Fruit fly (Drosophila melanogaster) whole organism: ENCODE measurements around the gene CG42554.

Source experiments
- CG8478 ChIP-seq: fragments of >200 bp; optimal IDR thresholded peaks from 2 replicates; lab custom pipeline; 2018; ENCODE audit warnings: inconsistent platforms
- Dll ChIP-seq: fragments of >200 bp; optimal IDR thresholded peaks from 2 replicates; lab custom pipeline; 2017
- pan ChIP-seq: fragments of >200 bp; optimal IDR thresholded peaks from 2 replicates; lab custom pipeline; 2017
- psq ChIP-seq: fragments of >200 bp; optimal IDR thresholded peaks from 2 replicates; lab custom pipeline; 2017
- usp ChIP-seq: fragments of >200 bp; optimal IDR thresholded peaks from 2 replicates; lab custom pipeline; 2017; ENCODE audit warnings: missing biosample characterization, missing genetic modification characterization, mixed read lengths

- no peak for TF ChIP-seq psq
- no peak for TF ChIP-seq CG8478 (lab: Kevin White, UChicago)
- no peak for TF ChIP-seq Dll (lab: Kevin White, UChicago)
- no peak for TF ChIP-seq usp (GFP tag; lab: Kevin White, UChicago)
- no peak for TF ChIP-seq pan (lab: Kevin White, UChicago)
Observed at dm6 chr3L:791251-791991, 44.1 kb upstream of the CG42554 start.
